Fruit fly (Drosophila melanogaster) whole organism, embryonic: ENCODE results near the gene CG46465.

Experiments used
- BtbVII ChIP-seq: fragments of 200-800 bp; sonication (Bioruptor generic); optimal IDR thresholded peaks from 3 replicates; lab custom pipeline; 2017; ENCODE audit warnings: missing biosample characterization, mild to moderate bottlenecking, missing genetic modification characterization
- C15 ChIP-seq: fragments of 200-800 bp; sonication (Bioruptor generic); IDR thresholded peaks from 3 replicates; pipeline ENCODE4 v1.3.6; 2022; ENCODE audit warnings: missing biosample characterization, missing genetic modification characterization
- CG10979 ChIP-seq: fragments of 200-800 bp; sonication (Bioruptor generic); optimal IDR thresholded peaks from 2 replicates; lab custom pipeline; 2018; ENCODE audit warnings: missing biosample characterization, mild to moderate bottlenecking, missing genetic modification characterization, moderate library complexity
- CG11085 ChIP-seq: fragments of 200-800 bp; sonication (Bioruptor generic); IDR thresholded peaks from 2 replicates; pipeline ENCODE4 v1.3.6; 2022; ENCODE audit warnings: missing biosample characterization, missing genetic modification characterization
- CG12104 ChIP-seq: fragments of 200-800 bp; sonication (Bioruptor generic); optimal IDR thresholded peaks from 3 replicates; lab custom pipeline; 2016; ENCODE audit warnings: missing biosample characterization, missing genetic modification characterization
- CG12769 ChIP-seq: fragments of 200-800 bp; sonication (Bioruptor generic); optimal IDR thresholded peaks from 2 replicates; lab custom pipeline; 2019; ENCODE audit warnings: missing biosample characterization, mild to moderate bottlenecking, missing genetic modification characterization, moderate library complexity
- CG14710 ChIP-seq: fragments of 200-800 bp; sonication (Bioruptor generic); optimal IDR thresholded peaks from 3 replicates; lab custom pipeline; 2019; ENCODE audit warnings: missing biosample characterization, mild to moderate bottlenecking, missing genetic modification characterization, moderate library complexity
- CG1602 ChIP-seq: fragments of 200-800 bp; sonication (Bioruptor generic); optimal IDR thresholded peaks from 3 replicates; lab custom pipeline; 2016; ENCODE audit warnings: missing biosample characterization, missing genetic modification characterization
- CG16779 ChIP-seq: fragments of 200-800 bp; sonication (Bioruptor generic); IDR thresholded peaks from 2 replicates; pipeline ENCODE4 v1.3.6; 2022; ENCODE audit warnings: missing biosample characterization, missing genetic modification characterization
- CG17186 ChIP-seq: fragments of 200-800 bp; sonication (Bioruptor generic); optimal IDR thresholded peaks from 3 replicates; lab custom pipeline; 2017; ENCODE audit warnings: missing biosample characterization, missing genetic modification reagents, missing genetic modification characterization
- CG18619 ChIP-seq: fragments of 200-800 bp; sonication (Bioruptor generic); optimal IDR thresholded peaks from 3 replicates; lab custom pipeline; 2017; ENCODE audit warnings: missing biosample characterization, mild to moderate bottlenecking, missing genetic modification characterization
- CG3163 ChIP-seq: fragments of 200-800 bp; sonication (Bioruptor generic); optimal IDR thresholded peaks from 3 replicates; lab custom pipeline; 2016; ENCODE audit warnings: missing biosample characterization, missing genetic modification characterization
- CG4820 ChIP-seq: fragments of 200-800 bp; sonication (Bioruptor generic); optimal IDR thresholded peaks from 3 replicates; lab custom pipeline; 2016; ENCODE audit warnings: missing biosample characterization, missing genetic modification characterization
- CG6254 ChIP-seq: fragments of 200-800 bp; sonication (Bioruptor generic); optimal IDR thresholded peaks from 3 replicates; lab custom pipeline; 2017; ENCODE audit warnings: mild to moderate bottlenecking, missing biosample characterization, missing genetic modification reagents, missing genetic modification characterization
- CG6654 ChIP-seq: fragments of 200-800 bp; sonication (Bioruptor generic); optimal IDR thresholded peaks from 2 replicates; lab custom pipeline; 2017; ENCODE audit warnings: missing biosample characterization, mild to moderate bottlenecking, missing genetic modification characterization
- CG7786 ChIP-seq: fragments of 200-800 bp; sonication (Bioruptor generic); optimal IDR thresholded peaks from 2 replicates; lab custom pipeline; 2016; ENCODE audit warnings: missing biosample characterization, missing genetic modification characterization
- CG7963 ChIP-seq: fragments of 200-800 bp; sonication (Bioruptor generic); IDR thresholded peaks from 3 replicates; pipeline ENCODE4 v1.3.6; 2022; ENCODE audit warnings: missing biosample characterization, missing genetic modification characterization; ENCODE audit not compliant: partially characterized antibody
- CG8089 ChIP-seq: fragments of 200-800 bp; sonication (Bioruptor generic); optimal IDR thresholded peaks from 3 replicates; lab custom pipeline; 2016; ENCODE audit warnings: missing biosample characterization, missing genetic modification characterization
- CG8290 ChIP-seq, 3 experiments: fragments of 200-800 bp; sonication (Bioruptor generic); optimal IDR thresholded peaks; 2 replicates each; lab custom pipeline; 2016 to 2019; ENCODE audit warnings: missing biosample characterization in 3 of 3, missing genetic modification characterization in 3 of 3, mild to moderate bottlenecking in 2 of 3, moderate library complexity in 1 of 3
- CG9727 ChIP-seq: fragments of 200-800 bp; sonication (Bioruptor generic); optimal IDR thresholded peaks from 3 replicates; lab custom pipeline; 2017; ENCODE audit warnings: missing biosample characterization, mild to moderate bottlenecking, missing genetic modification characterization
- CG9797 ChIP-seq: fragments of 200-800 bp; sonication (Bioruptor generic); optimal IDR thresholded peaks from 3 replicates; lab custom pipeline; 2018; ENCODE audit warnings: missing biosample characterization, mild to moderate bottlenecking, missing genetic modification characterization
- CG9876 ChIP-seq: fragments of 200-800 bp; sonication (Bioruptor generic); optimal IDR thresholded peaks from 2 replicates; lab custom pipeline; 2016; ENCODE audit warnings: missing biosample characterization, missing genetic modification characterization
- D19A ChIP-seq: fragments of 200-800 bp; optimal IDR thresholded peaks from 3 replicates; lab custom pipeline; 2019; ENCODE audit warnings: missing biosample characterization, mild to moderate bottlenecking, missing genetic modification characterization, moderate library complexity
- Dip2 ChIP-seq: fragments of 200-800 bp; sonication (Bioruptor generic); IDR thresholded peaks from 2 replicates; pipeline ENCODE4 v1.3.6; 2022; ENCODE audit warnings: missing biosample characterization, missing genetic modification characterization
- MTF-1 ChIP-seq: fragments of 200-800 bp; sonication (Bioruptor generic); optimal IDR thresholded peaks from 2 replicates; lab custom pipeline; 2018; ENCODE audit warnings: missing biosample characterization, mild to moderate bottlenecking, missing genetic modification characterization, borderline replicate concordance
- Mad ChIP-seq: fragments of 200-800 bp; sonication (Bioruptor generic); optimal IDR thresholded peaks from 2 replicates; lab custom pipeline; 2016; ENCODE audit warnings: missing biosample characterization, missing genetic modification characterization
- Nf-YC ChIP-seq: fragments of 200-800 bp; optimal IDR thresholded peaks from 3 replicates; lab custom pipeline; 2019; ENCODE audit warnings: missing biosample characterization, mild to moderate bottlenecking, missing genetic modification characterization, moderate library complexity
- PHDP ChIP-seq: fragments of 200-800 bp; sonication (Bioruptor generic); optimal IDR thresholded peaks from 3 replicates; lab custom pipeline; 2018; ENCODE audit warnings: missing biosample characterization, mild to moderate bottlenecking, missing genetic modification characterization, moderate library complexity
- Pdp1 ChIP-seq, 2 experiments: fragments of 200-800 bp; sonication (Bioruptor generic); optimal IDR thresholded peaks; 3 replicates each; lab custom pipeline; 2016; ENCODE audit warnings: missing biosample characterization in 2 of 2, missing genetic modification characterization in 2 of 2, mild to moderate bottlenecking in 1 of 2, moderate library complexity in 1 of 2
- Scr ChIP-seq: fragments of 200-800 bp; sonication (Bioruptor generic); IDR thresholded peaks from 2 replicates; pipeline ENCODE4 v1.3.6; 2022; ENCODE audit warnings: missing biosample characterization, missing genetic modification characterization; ENCODE audit not compliant: partially characterized antibody
- ac ChIP-seq: fragments of 200-800 bp; sonication (Bioruptor generic); optimal IDR thresholded peaks from 3 replicates; lab custom pipeline; 2017; ENCODE audit warnings: missing biosample characterization, mild to moderate bottlenecking, missing genetic modification characterization
- bowl ChIP-seq: fragments of 200-800 bp; sonication (Bioruptor generic); IDR thresholded peaks from 2 replicates; pipeline ENCODE4 v1.3.6; 2022; ENCODE audit warnings: missing biosample characterization, missing genetic modification characterization
- btn ChIP-seq: fragments of 200-800 bp; sonication (Bioruptor generic); optimal IDR thresholded peaks from 2 replicates; lab custom pipeline; 2016; ENCODE audit warnings: missing biosample characterization, missing genetic modification characterization
- caup ChIP-seq: fragments of 200-800 bp; sonication (Bioruptor generic); optimal IDR thresholded peaks from 3 replicates; lab custom pipeline; 2017; ENCODE audit warnings: missing biosample characterization, mild to moderate bottlenecking, missing genetic modification characterization, moderate library complexity; ENCODE audit not compliant: severe bottlenecking
- dati ChIP-seq: fragments of 200-800 bp; sonication (Bioruptor generic); IDR thresholded peaks from 2 replicates; pipeline ENCODE4 v1.3.6; 2022; ENCODE audit warnings: missing biosample characterization, missing genetic modification characterization
- hth ChIP-seq: fragments of >200 bp; optimal IDR thresholded peaks from 2 replicates; lab custom pipeline; 2017; ENCODE audit warnings: inconsistent platforms
- jumu ChIP-seq: fragments of 200-800 bp; sonication (Bioruptor generic); optimal IDR thresholded peaks from 3 replicates; lab custom pipeline; 2016; ENCODE audit warnings: missing biosample characterization, missing genetic modification characterization
- kah ChIP-seq: fragments of 200-800 bp; sonication (Bioruptor generic); optimal IDR thresholded peaks from 2 replicates; lab custom pipeline; 2018; ENCODE audit warnings: missing biosample characterization, mild to moderate bottlenecking, missing genetic modification characterization
- klu ChIP-seq: fragments of 200-800 bp; sonication (Bioruptor generic); IDR thresholded peaks from 2 replicates; pipeline ENCODE4 v1.3.6; 2022; ENCODE audit warnings: missing biosample characterization, missing genetic modification characterization
- maf-S ChIP-seq: fragments of 200-800 bp; sonication (Bioruptor generic); optimal IDR thresholded peaks from 2 replicates; lab custom pipeline; 2016; ENCODE audit warnings: missing biosample characterization, missing genetic modification characterization
- pan ChIP-seq, 4 experiments: fragments of >200 bp in 3 of 4; fragments of 200-800 bp in 1 of 4; sonication (Bioruptor generic) in 1 of 4; optimal IDR thresholded peaks in 3 of 4; IDR thresholded peaks in 1 of 4; 2 replicates each; pipeline versions ENCODE4 v1.3.6 to Lab custom; 2017 to 2022; ENCODE audit warnings: missing biosample characterization in 2 of 4, missing genetic modification characterization in 2 of 4, mixed read lengths in 1 of 4
- pum ChIP-seq: fragments of 200-800 bp; sonication (Bioruptor generic); optimal IDR thresholded peaks from 2 replicates; lab custom pipeline; 2016; ENCODE audit warnings: missing biosample characterization, missing genetic modification characterization
- run ChIP-seq: fragments of 200-800 bp; sonication (Bioruptor generic); optimal IDR thresholded peaks from 3 replicates; lab custom pipeline; 2018; ENCODE audit warnings: missing biosample characterization, mild to moderate bottlenecking, missing genetic modification characterization
- salm ChIP-seq: fragments of 200-800 bp; sonication (Bioruptor generic); optimal IDR thresholded peaks from 2 replicates; lab custom pipeline; 2018; ENCODE audit warnings: missing biosample characterization, mild to moderate bottlenecking, missing genetic modification characterization
- sd ChIP-seq: fragments of 200-800 bp; sonication (Bioruptor generic); optimal IDR thresholded peaks from 3 replicates; lab custom pipeline; 2018; ENCODE audit warnings: missing biosample characterization, mild to moderate bottlenecking, missing genetic modification characterization, moderate library complexity
- shn ChIP-seq: fragments of 200-800 bp; sonication (Bioruptor generic); optimal IDR thresholded peaks from 3 replicates; lab custom pipeline; 2016; ENCODE audit warnings: missing biosample characterization, missing genetic modification characterization
- sqz ChIP-seq: fragments of 200-800 bp; sonication (Bioruptor generic); optimal IDR thresholded peaks from 3 replicates; lab custom pipeline; 2018; ENCODE audit warnings: missing biosample characterization, mild to moderate bottlenecking, missing genetic modification characterization
- tap ChIP-seq: fragments of 200-800 bp; optimal IDR thresholded peaks from 3 replicates; lab custom pipeline; 2019; ENCODE audit warnings: missing biosample characterization, mild to moderate bottlenecking, missing genetic modification characterization, moderate library complexity
- wdn ChIP-seq: fragments of 200-800 bp; sonication (Bioruptor generic); IDR thresholded peaks from 2 replicates; pipeline ENCODE4 v1.3.6; 2022; ENCODE audit warnings: missing biosample characterization, missing genetic modification characterization

CG46465 gene

DNA sequence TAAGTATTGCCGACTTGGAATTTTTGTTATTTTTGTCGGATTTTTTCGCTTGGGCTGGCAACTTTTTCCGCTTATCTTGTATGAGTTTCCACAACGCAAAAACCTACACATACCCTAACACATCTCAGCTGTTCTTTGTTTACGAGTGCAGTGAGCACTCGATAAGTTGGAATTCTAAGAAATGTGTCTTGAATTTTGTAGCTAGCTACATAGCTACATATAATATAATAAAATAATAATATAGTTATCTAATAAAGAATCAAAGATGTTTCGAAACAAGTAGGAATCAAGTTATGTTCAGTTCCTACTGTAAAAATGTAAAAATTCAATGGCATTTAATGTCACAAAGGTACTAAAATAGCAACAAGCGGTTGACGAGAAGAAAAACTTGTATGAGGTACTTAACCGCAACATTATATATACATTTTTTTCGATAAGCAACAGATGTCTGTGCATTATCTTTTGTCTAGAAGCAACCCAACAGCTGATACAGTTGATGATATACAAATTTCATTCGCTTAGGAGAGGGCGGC, 35.1 kb upstream of the CG46465 start, which contains the start of gene Bhmt (continued):
- TF ChIP-seq PHDP (tag; lab: Kevin White, UChicago) (peak; percentile 80), CG7786 (GFP tag; lab: Kevin White, UChicago) (no peak), CG12769 (tag; lab: Kevin White, UChicago) (peak; percentile 43), kah (GFP tag; lab: Kevin White, UChicago) (no peak), CG9727 (GFP tag; lab: Kevin White, UChicago) (peak; percentile 68), CG18619 (GFP tag; lab: Kevin White, UChicago) (peak; percentile 63), MTF-1 (GFP tag; lab: Kevin White, UChicago) (peak; percentile 27), CG12104 (GFP tag; lab: Kevin White, UChicago) (peak; percentile 47), CG10979 (tag; lab: Kevin White, UChicago) (peak; percentile 41), CG11085 (GFP tag; lab: Robert Waterston, UW) (peak; percentile 55; the same call in 1 of the 2 replicates), Scr (GFP tag; lab: Robert Waterston, UW) (no peak), klu (GFP tag; lab: Robert Waterston, UW) (no peak), bowl (GFP tag; lab: Robert Waterston, UW) (peak; percentile 50; the same call in 1 of the 2 replicates), btn (GFP tag; lab: Kevin White, UChicago) (no peak), salm (tag; lab: Kevin White, UChicago) (no peak), CG16779 (no peak), CG9797 (GFP tag; lab: Kevin White, UChicago) (no peak), jumu (no peak), CG8089 (no peak), dati (no peak), Pdp1 (GFP tag; optimal IDR thresholded peaks at IDR 0.05; lab: Kevin White, UChicago) (no peak), Mad (GFP tag; lab: Kevin White, UChicago) (no peak), wdn (GFP tag; lab: Robert Waterston, UW) (peak; percentile 51; the same call in 1 of the 2 replicates), D19A (tag; lab: Kevin White, UChicago) (peak; percentile 81), maf-S (no peak), pum (GFP tag; lab: Kevin White, UChicago) (no peak), Nf-YC (tag; lab: Kevin White, UChicago) (no peak), CG14710 (tag; lab: Kevin White, UChicago) (no peak), caup (GFP tag; lab: Kevin White, UChicago) (peak; percentile 69), CG9876 (no peak), CG1602 (GFP tag; lab: Kevin White, UChicago) (peak; percentile 20), run (tag; lab: Kevin White, UChicago) (peak; percentile 21), CG8290 (GFP tag; optimal IDR thresholded peaks at IDR 0.05; lab: Kevin White, UChicago) (no peak), CG8290 (tag; optimal IDR thresholded peaks at IDR 0.05; lab: Kevin White, UChicago) (peak in 1 of 2 experiments; percentile 2), sd (peak; percentile 84), C15 (GFP tag; lab: Robert Waterston, UW) (0 out of 3 replicates have a peak, but pooled peaks have one; percentile 48), hth (lab: Kevin White, UChicago) (no peak), pan (optimal IDR thresholded peaks at IDR 0.05; lab: Kevin White, UChicago) (no peak), pan (GFP tag; optimal IDR thresholded peaks at IDR 0.05 in 1 of 2, IDR thresholded peaks at IDR 0.05 in 1 of 2) (peak in 1 of 2 experiments; percentile 86), CG6654 (GFP tag; lab: Kevin White, UChicago) (no peak), ac (no peak), CG7963 (GFP tag; lab: Robert Waterston, UW) (no peak), Dip2 (no peak), CG17186 (GFP tag; lab: Kevin White, UChicago) (no peak), CG3163 (GFP tag; lab: Kevin White, UChicago) (no peak), sqz (GFP tag; lab: Kevin White, UChicago) (no peak), CG6254 (GFP tag; lab: Kevin White, UChicago) (peak; percentile 15), CG4820 (peak; percentile 40), BtbVII (GFP tag; lab: Kevin White, UChicago) (peak; percentile 74), tap (tag; lab: Kevin White, UChicago) (peak; percentile 66), shn (GFP tag; lab: Kevin White, UChicago) (no peak)
